Fruit fly (Drosophila melanogaster) whole organism, embryonic: ENCODE results near the gene spidey.

Experiments
- Ada2b ChIP-seq: fragments of 200-800 bp; sonication (Bioruptor generic); IDR thresholded peaks from 2 replicates; pipeline ENCODE4 v1.3.6; 2022; ENCODE audit warnings: missing biosample characterization, missing genetic modification characterization
- B-H2 ChIP-seq: fragments of 200-800 bp; sonication (Bioruptor generic); optimal IDR thresholded peaks from 2 replicates; lab custom pipeline; 2018; ENCODE audit warnings: missing biosample characterization, mild to moderate bottlenecking, missing genetic modification characterization
- BEAF-32 ChIP-seq: fragments of 200-800 bp; sonication (Bioruptor generic); optimal IDR thresholded peaks from 3 replicates; lab custom pipeline; 2017; ENCODE audit warnings: missing biosample characterization, missing genetic modification characterization, mild to moderate bottlenecking, moderate library complexity, missing genetic modification reagents
- Bgb ChIP-seq: fragments of 200-800 bp; sonication (Bioruptor generic); IDR thresholded peaks from 2 replicates; pipeline ENCODE4 v1.3.6; 2022; ENCODE audit warnings: missing biosample characterization, missing genetic modification characterization; ENCODE audit not compliant: partially characterized antibody
- CG10462 ChIP-seq: fragments of 200-800 bp; sonication (Bioruptor generic); optimal IDR thresholded peaks from 2 replicates; lab custom pipeline; 2016; ENCODE audit warnings: missing biosample characterization, missing genetic modification characterization
- CG11504 ChIP-seq: fragments of 200-800 bp; sonication (Bioruptor generic); optimal IDR thresholded peaks from 3 replicates; lab custom pipeline; 2019; ENCODE audit warnings: missing biosample characterization, mild to moderate bottlenecking, missing genetic modification characterization, moderate library complexity
- CG12299 ChIP-seq: fragments of 200-800 bp; sonication (Bioruptor generic); optimal IDR thresholded peaks from 2 replicates; lab custom pipeline; 2018; ENCODE audit warnings: missing biosample characterization, mild to moderate bottlenecking, missing genetic modification characterization
- CG12391 ChIP-seq: fragments of 200-800 bp; sonication (Bioruptor generic); optimal IDR thresholded peaks from 3 replicates; lab custom pipeline; 2018; ENCODE audit warnings: missing biosample characterization, mild to moderate bottlenecking, missing genetic modification characterization, moderate library complexity
- CG15073 ChIP-seq: fragments of 200-800 bp; sonication (Bioruptor generic); optimal IDR thresholded peaks from 2 replicates; lab custom pipeline; 2016; ENCODE audit warnings: missing biosample characterization, missing genetic modification characterization
- CG17829 ChIP-seq: fragments of 200-800 bp; optimal IDR thresholded peaks from 2 replicates; lab custom pipeline; 2019; ENCODE audit warnings: missing biosample characterization, mild to moderate bottlenecking, missing genetic modification characterization, moderate library complexity
- CG18262 ChIP-seq: fragments of 200-800 bp; optimal IDR thresholded peaks from 3 replicates; lab custom pipeline; 2019; ENCODE audit warnings: missing biosample characterization, mild to moderate bottlenecking, missing genetic modification characterization, moderate library complexity
- CG18599 ChIP-seq: fragments of 200-800 bp; sonication (Bioruptor generic); optimal IDR thresholded peaks from 3 replicates; lab custom pipeline; 2017; ENCODE audit warnings: missing biosample characterization, missing genetic modification characterization, mild to moderate bottlenecking, moderate library complexity, missing genetic modification reagents
- CG2120 ChIP-seq: fragments of 200-800 bp; sonication (Bioruptor generic); optimal IDR thresholded peaks from 3 replicates; lab custom pipeline; 2016; ENCODE audit warnings: missing biosample characterization, missing genetic modification characterization
- CG2129 ChIP-seq: fragments of 200-800 bp; sonication (Bioruptor generic); IDR thresholded peaks from 2 replicates; pipeline ENCODE4 v1.3.6; 2022; ENCODE audit warnings: missing biosample characterization, missing genetic modification characterization; ENCODE audit not compliant: partially characterized antibody
- CG30020 ChIP-seq: fragments of 200-800 bp; optimal IDR thresholded peaks from 2 replicates; lab custom pipeline; 2019; ENCODE audit warnings: missing biosample characterization, mild to moderate bottlenecking, missing genetic modification characterization, moderate library complexity
- CG31441 ChIP-seq: fragments of 200-800 bp; sonication (Bioruptor generic); IDR thresholded peaks from 2 replicates; pipeline ENCODE4 v1.3.6; 2022; ENCODE audit warnings: missing biosample characterization, missing genetic modification characterization
- CG32532 ChIP-seq: fragments of 200-800 bp; sonication (Bioruptor generic); IDR thresholded peaks from 2 replicates; pipeline ENCODE4 v1.3.6; 2022; ENCODE audit warnings: missing biosample characterization, missing genetic modification characterization
- CG34422 ChIP-seq: fragments of 200-800 bp; sonication (Bioruptor generic); IDR thresholded peaks from 3 replicates; pipeline ENCODE4 v1.3.6; 2022; ENCODE audit warnings: missing biosample characterization, missing genetic modification characterization
- CG3847 ChIP-seq: fragments of 200-800 bp; sonication (Bioruptor generic); IDR thresholded peaks from 2 replicates; pipeline ENCODE4 v1.3.6; 2022; ENCODE audit warnings: missing biosample characterization, missing genetic modification characterization
- CG3995 ChIP-seq: fragments of 200-800 bp; sonication (Bioruptor generic); optimal IDR thresholded peaks from 3 replicates; lab custom pipeline; 2016; ENCODE audit warnings: missing biosample characterization, missing genetic modification characterization
- Dref ChIP-seq: fragments of 200-800 bp; sonication (Bioruptor generic); IDR thresholded peaks from 2 replicates; pipeline ENCODE4 v1.3.6; 2022; ENCODE audit warnings: missing biosample characterization, missing genetic modification characterization
- Gug ChIP-seq: fragments of 200-800 bp; sonication (Bioruptor generic); IDR thresholded peaks from 4 replicates; pipeline ENCODE4 v1.3.6; 2022; ENCODE audit warnings: missing biosample characterization, missing genetic modification characterization
- HHEX ChIP-seq: fragments of 200-800 bp; sonication (Bioruptor generic); optimal IDR thresholded peaks from 3 replicates; lab custom pipeline; 2017; ENCODE audit warnings: missing biosample characterization, mild to moderate bottlenecking, missing genetic modification characterization, missing genetic modification reagents
- HmgZ ChIP-seq: fragments of 200-800 bp; sonication (Bioruptor generic); optimal IDR thresholded peaks from 2 replicates; lab custom pipeline; 2018; ENCODE audit warnings: missing biosample characterization, mild to moderate bottlenecking, missing genetic modification characterization
- MBD-R2 ChIP-seq: fragments of 200-800 bp; sonication (Bioruptor generic); IDR thresholded peaks from 2 replicates; pipeline ENCODE4 v1.3.6; 2022; ENCODE audit warnings: missing biosample characterization, missing genetic modification characterization
- NfI ChIP-seq: fragments of 200-800 bp; sonication (Bioruptor generic); optimal IDR thresholded peaks from 3 replicates; lab custom pipeline; 2018; ENCODE audit warnings: missing biosample characterization, mild to moderate bottlenecking, missing genetic modification characterization, moderate library complexity
- Pdp1 ChIP-seq, 2 experiments: fragments of 200-800 bp; sonication (Bioruptor generic); optimal IDR thresholded peaks; 3 replicates each; lab custom pipeline; 2016; ENCODE audit warnings: missing biosample characterization in 2 of 2, missing genetic modification characterization in 2 of 2, mild to moderate bottlenecking in 1 of 2, moderate library complexity in 1 of 2
- Ravus ChIP-seq: fragments of 200-800 bp; sonication (Bioruptor generic); IDR thresholded peaks from 2 replicates; pipeline ENCODE4 v1.3.6; 2022; ENCODE audit warnings: missing biosample characterization, missing genetic modification characterization
- amos ChIP-seq: fragments of 200-800 bp; sonication (Bioruptor generic); IDR thresholded peaks from 2 replicates; pipeline ENCODE4 v1.3.6; 2022; ENCODE audit warnings: missing biosample characterization, missing genetic modification characterization; ENCODE audit not compliant: partially characterized antibody
- aop ChIP-seq: fragments of 200-800 bp; sonication (Bioruptor generic); IDR thresholded peaks from 2 replicates; pipeline ENCODE4 v1.3.6; 2022; ENCODE audit warnings: missing biosample characterization, missing genetic modification characterization
- ato ChIP-seq: fragments of 200-800 bp; sonication (Bioruptor generic); IDR thresholded peaks from 2 replicates; pipeline ENCODE4 v1.3.6; 2022; ENCODE audit warnings: missing biosample characterization, missing genetic modification characterization; ENCODE audit not compliant: partially characterized antibody
- cwo ChIP-seq: fragments of 200-800 bp; sonication (Bioruptor generic); optimal IDR thresholded peaks from 3 replicates; lab custom pipeline; 2017; ENCODE audit warnings: missing biosample characterization, missing genetic modification characterization, mild to moderate bottlenecking, moderate library complexity, missing genetic modification reagents
- grau ChIP-seq: fragments of 200-800 bp; optimal IDR thresholded peaks from 3 replicates; lab custom pipeline; 2019; ENCODE audit warnings: missing biosample characterization, mild to moderate bottlenecking, missing genetic modification characterization, moderate library complexity
- insv ChIP-seq, 2 experiments: fragments of 200-800 bp; sonication (Bioruptor generic); optimal IDR thresholded peaks; 3 replicates each; lab custom pipeline; 2016 to 2018; ENCODE audit warnings: missing biosample characterization in 2 of 2, missing genetic modification characterization in 2 of 2
- jing ChIP-seq: fragments of 200-800 bp; sonication (Bioruptor generic); optimal IDR thresholded peaks from 2 replicates; lab custom pipeline; 2018; ENCODE audit warnings: missing biosample characterization, mild to moderate bottlenecking, missing genetic modification characterization
- kni ChIP-seq: fragments of 200-800 bp; sonication (Bioruptor generic); optimal IDR thresholded peaks from 3 replicates; lab custom pipeline; 2017; ENCODE audit warnings: mild to moderate bottlenecking, missing biosample characterization, missing genetic modification reagents, missing genetic modification characterization
- luna ChIP-seq: fragments of 200-800 bp; sonication (Bioruptor generic); optimal IDR thresholded peaks from 2 replicates; lab custom pipeline; 2016; ENCODE audit warnings: missing biosample characterization, missing genetic modification characterization
- maf-S ChIP-seq: fragments of 200-800 bp; sonication (Bioruptor generic); optimal IDR thresholded peaks from 2 replicates; lab custom pipeline; 2016; ENCODE audit warnings: missing biosample characterization, missing genetic modification characterization
- nerfin-2 ChIP-seq: fragments of 200-800 bp; sonication (Bioruptor generic); IDR thresholded peaks from 2 replicates; pipeline ENCODE4 v1.3.6; 2022; ENCODE audit warnings: missing biosample characterization, missing genetic modification characterization; ENCODE audit not compliant: partially characterized antibody
- nmo ChIP-seq: fragments of 200-800 bp; sonication (Bioruptor generic); optimal IDR thresholded peaks from 2 replicates; lab custom pipeline; 2018; ENCODE audit warnings: missing biosample characterization, mild to moderate bottlenecking, missing genetic modification characterization, moderate library complexity
- oc ChIP-seq: fragments of 200-800 bp; sonication (Bioruptor generic); optimal IDR thresholded peaks from 2 replicates; lab custom pipeline; 2018; ENCODE audit warnings: missing biosample characterization, mild to moderate bottlenecking, missing genetic modification characterization, moderate library complexity
- row ChIP-seq: fragments of 200-800 bp; sonication (Bioruptor generic); IDR thresholded peaks from 3 replicates; pipeline ENCODE4 v1.3.6; 2022; ENCODE audit warnings: missing biosample characterization, missing genetic modification characterization
- run ChIP-seq: fragments of 200-800 bp; sonication (Bioruptor generic); optimal IDR thresholded peaks from 3 replicates; lab custom pipeline; 2018; ENCODE audit warnings: missing biosample characterization, mild to moderate bottlenecking, missing genetic modification characterization
- so ChIP-seq: fragments of 200-800 bp; sonication (Bioruptor generic); IDR thresholded peaks from 3 replicates; pipeline ENCODE4 v1.3.6; 2022; ENCODE audit warnings: missing biosample characterization, missing genetic modification characterization
- sug ChIP-seq: fragments of 200-800 bp; optimal IDR thresholded peaks from 2 replicates; lab custom pipeline; 2019; ENCODE audit warnings: missing biosample characterization, mild to moderate bottlenecking, missing genetic modification characterization, moderate library complexity
- tgo ChIP-seq: fragments of 200-800 bp; sonication (Bioruptor generic); IDR thresholded peaks from 3 replicates; pipeline ENCODE4 v1.3.6; 2022; ENCODE audit warnings: missing biosample characterization, missing genetic modification characterization
- unc-4 ChIP-seq: fragments of 200-800 bp; sonication (Bioruptor generic); IDR thresholded peaks from 2 replicates; pipeline ENCODE4 v1.3.6; 2022; ENCODE audit warnings: missing biosample characterization, missing genetic modification characterization; ENCODE audit not compliant: partially characterized antibody
- usp ChIP-seq: fragments of >200 bp; optimal IDR thresholded peaks from 2 replicates; lab custom pipeline; 2017; ENCODE audit warnings: missing biosample characterization, missing genetic modification characterization
- wdn ChIP-seq: fragments of 200-800 bp; sonication (Bioruptor generic); IDR thresholded peaks from 2 replicates; pipeline ENCODE4 v1.3.6; 2022; ENCODE audit warnings: missing biosample characterization, missing genetic modification characterization

The spidey gene

DNA sequence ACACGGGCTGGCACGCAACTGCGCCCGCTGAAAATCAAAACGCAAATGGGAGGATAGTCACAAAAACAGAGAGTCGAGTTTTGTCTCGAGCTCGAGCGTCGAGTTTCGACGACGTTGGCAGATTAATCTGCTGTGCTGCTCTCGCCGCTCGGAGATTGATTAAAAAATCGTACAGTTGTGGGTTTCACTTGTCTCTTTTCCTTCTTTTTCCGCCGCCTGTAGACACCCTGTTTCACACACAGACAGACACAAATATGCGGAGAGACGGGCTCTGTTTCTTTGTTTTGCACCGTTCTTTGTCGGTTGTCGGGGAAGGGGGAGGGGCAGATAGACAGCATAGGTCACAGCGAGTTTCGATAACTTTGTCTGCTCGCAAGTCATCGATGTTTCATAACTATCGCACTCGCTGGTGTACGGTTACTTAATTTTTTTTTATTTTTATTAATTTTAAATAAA, 38.2 kb downstream of the spidey start, which contains the start of gene orion (continued):
- TF ChIP-seq Ada2b (GFP tag; lab: Robert Waterston, UW) (0 out of 2 replicates have a peak, but pooled peaks have one; percentile 20), Dref (GFP tag; lab: Robert Waterston, UW) (peak; percentile 73), luna (GFP tag; lab: Kevin White, UChicago) (no peak), Ravus (GFP tag; lab: Robert Waterston, UW) (no peak), tgo (GFP tag; lab: Robert Waterston, UW) (peak; percentile 22; the same call in 1 of the 3 replicates), maf-S (no peak), NfI (GFP tag; lab: Kevin White, UChicago) (no peak), aop (GFP tag; lab: Robert Waterston, UW) (no peak), amos (peak; percentile 75), CG18262 (tag; lab: Kevin White, UChicago) (peak; percentile 19), CG12299 (tag; lab: Kevin White, UChicago) (no peak), Bgb (GFP tag; lab: Robert Waterston, UW) (peak; percentile 82), oc (tag; lab: Kevin White, UChicago) (no peak), CG17829 (peak; percentile 42), CG3995 (GFP tag; lab: Kevin White, UChicago) (peak; percentile 49), CG12391 (tag; lab: Kevin White, UChicago) (peak; percentile 19), HHEX (peak; percentile 30), CG2120 (peak; percentile 28), CG15073 (no peak), CG18599 (peak; percentile 40), jing (GFP tag; lab: Kevin White, UChicago) (no peak), usp (GFP tag; lab: Kevin White, UChicago) (no peak), HmgZ (tag; lab: Kevin White, UChicago) (peak; percentile 12), CG2129 (GFP tag; lab: Robert Waterston, UW) (peak; percentile 56; the same call in 1 of the 2 replicates), insv (GFP tag; optimal IDR thresholded peaks at IDR 0.05; lab: Kevin White, UChicago) (peak in 1 of 2 experiments; percentile 10), CG31441 (GFP tag; lab: Robert Waterston, UW) (no peak), CG32532 (GFP tag; lab: Robert Waterston, UW) (peak; percentile 31; the same call in 1 of the 2 replicates), nerfin-2 (GFP tag; lab: Robert Waterston, UW) (peak; percentile 59), run (tag; lab: Kevin White, UChicago) (no peak), Gug (GFP tag; lab: Robert Waterston, UW) (no peak), MBD-R2 (GFP tag; lab: Robert Waterston, UW) (peak; percentile 40; the same call in 1 of the 2 replicates), so (GFP tag; lab: Robert Waterston, UW) (peak; percentile 66; the same call in 1 of the 3 replicates), cwo (no peak), CG10462 (no peak), wdn (GFP tag; lab: Robert Waterston, UW) (no peak), nmo (GFP tag; lab: Kevin White, UChicago) (no peak), grau (tag; lab: Kevin White, UChicago) (no peak), CG11504 (tag; lab: Kevin White, UChicago) (no peak), BEAF-32 (GFP tag; lab: Kevin White, UChicago) (peak; percentile 65), Pdp1 (GFP tag; optimal IDR thresholded peaks at IDR 0.05; lab: Kevin White, UChicago) (peak in 1 of 2 experiments; percentile 17), CG30020 (tag; lab: Kevin White, UChicago) (peak; percentile 29), unc-4 (GFP tag; lab: Robert Waterston, UW) (peak; percentile 83), sug (tag; lab: Kevin White, UChicago) (no peak), ato (GFP tag; lab: Robert Waterston, UW) (peak; percentile 72), kni (peak; percentile 52), row (GFP tag; lab: Robert Waterston, UW) (peak; percentile 61), CG3847 (GFP tag; lab: Robert Waterston, UW) (peak; percentile 32; the same call in 1 of the 2 replicates), CG34422 (GFP tag; lab: Robert Waterston, UW) (peak; percentile 44; the same call in 1 of the 3 replicates), B-H2 (GFP tag; lab: Kevin White, UChicago) (peak; percentile 3)
